Worm (Caenorhabditis elegans): ENCODE measurements around the gene C04E6.8.

ce11 chrV:5869227-5869626 is 14.4 kb downstream of the C04E6.8 start, which contains the start of gene F26F12.4:
- TF ChIP-seq ama-1 (optimal IDR thresholded peaks at IDR 0.05) (no peak), nhr-11 (tag; optimal IDR thresholded peaks at IDR 0.05) (no peak), ztf-16 (tag; optimal IDR thresholded peaks at IDR 0.05) (no peak), fkh-6 (tag; optimal IDR thresholded peaks at IDR 0.05) (no peak), hlh-6 (tag; optimal IDR thresholded peaks at IDR 0.05) (no peak)

Measured in whole organism, late embryonic.